Fruit fly (Drosophila melanogaster) whole organism, embryonic: ENCODE data around the gene RpLP1.

Experiments
- ATbp ChIP-seq: fragments of 200-800 bp; sonication (Bioruptor generic); optimal IDR thresholded peaks from 2 replicates; lab custom pipeline; 2017; ENCODE audit warnings: missing biosample characterization, mild to moderate bottlenecking, missing genetic modification characterization, missing genetic modification reagents
- Aef1 ChIP-seq: fragments of 200-800 bp; sonication (Bioruptor generic); IDR thresholded peaks from 3 replicates; pipeline ENCODE4 v1.3.6; 2022; ENCODE audit warnings: missing biosample characterization, missing genetic modification characterization
- Awh ChIP-seq: fragments of 200-800 bp; sonication (Bioruptor generic); IDR thresholded peaks from 2 replicates; pipeline ENCODE4, ENCODE4 v1.3.6; 2022; ENCODE audit warnings: missing biosample characterization, missing genetic modification characterization
- C15 ChIP-seq: fragments of 200-800 bp; sonication (Bioruptor generic); IDR thresholded peaks from 3 replicates; pipeline ENCODE4 v1.3.6; 2022; ENCODE audit warnings: missing biosample characterization, missing genetic modification characterization
- CG10321 ChIP-seq: fragments of 200-800 bp; sonication (Bioruptor generic); IDR thresholded peaks from 2 replicates; pipeline ENCODE4 v1.3.6; 2022; ENCODE audit warnings: missing biosample characterization, missing genetic modification characterization
- CG10565 ChIP-seq: fragments of 200-800 bp; sonication (Bioruptor generic); optimal IDR thresholded peaks from 3 replicates; lab custom pipeline; 2016; ENCODE audit warnings: missing biosample characterization, mild to moderate bottlenecking, missing genetic modification characterization
- CG13894 ChIP-seq: fragments of 200-800 bp; sonication (Bioruptor generic); optimal IDR thresholded peaks from 3 replicates; lab custom pipeline; 2018; ENCODE audit warnings: missing biosample characterization, mild to moderate bottlenecking, missing genetic modification characterization, moderate library complexity
- CG14441 ChIP-seq: fragments of 200-800 bp; sonication (Bioruptor generic); IDR thresholded peaks from 2 replicates; pipeline ENCODE4 v1.3.6; 2022; ENCODE audit warnings: missing biosample characterization, missing genetic modification characterization
- CG1529 ChIP-seq: fragments of 200-800 bp; sonication (Bioruptor generic); optimal IDR thresholded peaks from 3 replicates; lab custom pipeline; 2018; ENCODE audit warnings: missing biosample characterization, missing genetic modification characterization
- CG17186 ChIP-seq: fragments of 200-800 bp; sonication (Bioruptor generic); optimal IDR thresholded peaks from 3 replicates; lab custom pipeline; 2017; ENCODE audit warnings: missing biosample characterization, missing genetic modification reagents, missing genetic modification characterization
- CG2712 ChIP-seq: fragments of 200-800 bp; optimal IDR thresholded peaks from 3 replicates; lab custom pipeline; 2019; ENCODE audit warnings: missing biosample characterization, mild to moderate bottlenecking, missing genetic modification characterization, moderate library complexity
- CG30403 ChIP-seq: fragments of 200-800 bp; sonication (Bioruptor generic); optimal IDR thresholded peaks from 3 replicates; lab custom pipeline; 2016; ENCODE audit warnings: missing biosample characterization, missing genetic modification characterization
- CG31365 ChIP-seq: fragments of 200-800 bp; sonication (Bioruptor generic); optimal IDR thresholded peaks from 2 replicates; lab custom pipeline; 2018; ENCODE audit warnings: missing biosample characterization, mild to moderate bottlenecking, missing genetic modification characterization
- CG4404 ChIP-seq: fragments of 200-800 bp; sonication (Bioruptor generic); IDR thresholded peaks from 2 replicates; pipeline ENCODE4 v1.3.6; 2022; ENCODE audit warnings: missing biosample characterization, missing genetic modification characterization
- CG7745 ChIP-seq: fragments of 200-800 bp; sonication (Bioruptor generic); optimal IDR thresholded peaks from 2 replicates; lab custom pipeline; 2018; ENCODE audit warnings: missing biosample characterization, mild to moderate bottlenecking, missing genetic modification characterization, moderate library complexity
- CG7987 ChIP-seq: fragments of 200-800 bp; sonication (Bioruptor generic); optimal IDR thresholded peaks from 2 replicates; lab custom pipeline; 2018; ENCODE audit warnings: missing biosample characterization, mild to moderate bottlenecking, missing genetic modification characterization, moderate library complexity
- CG8924 ChIP-seq: fragments of 200-800 bp; optimal IDR thresholded peaks from 3 replicates; lab custom pipeline; 2019; ENCODE audit warnings: missing biosample characterization, mild to moderate bottlenecking, missing genetic modification characterization, moderate library complexity
- CG9437 ChIP-seq: fragments of 200-800 bp; sonication (Bioruptor generic); optimal IDR thresholded peaks from 2 replicates; lab custom pipeline; 2018; ENCODE audit warnings: missing biosample characterization, mild to moderate bottlenecking, missing genetic modification characterization
- CG9609 ChIP-seq: fragments of 200-800 bp; sonication (Bioruptor generic); optimal IDR thresholded peaks from 3 replicates; lab custom pipeline; 2016; ENCODE audit warnings: missing biosample characterization, missing genetic modification characterization
- Dref ChIP-seq: fragments of 200-800 bp; sonication (Bioruptor generic); IDR thresholded peaks from 2 replicates; pipeline ENCODE4 v1.3.6; 2022; ENCODE audit warnings: missing biosample characterization, missing genetic modification characterization
- HmgZ ChIP-seq: fragments of 200-800 bp; sonication (Bioruptor generic); optimal IDR thresholded peaks from 2 replicates; lab custom pipeline; 2018; ENCODE audit warnings: missing biosample characterization, mild to moderate bottlenecking, missing genetic modification characterization
- Hr51 ChIP-seq, 2 experiments: fragments of 200-800 bp; sonication (Bioruptor generic); optimal IDR thresholded peaks; 2 replicates in 1 of 2; 3 replicates in 1 of 2; lab custom pipeline; 2016 to 2018; ENCODE audit warnings: missing biosample characterization in 2 of 2, missing genetic modification characterization in 2 of 2, mild to moderate bottlenecking in 1 of 2, moderate library complexity in 1 of 2
- MBD-R2 ChIP-seq: fragments of 200-800 bp; sonication (Bioruptor generic); IDR thresholded peaks from 2 replicates; pipeline ENCODE4 v1.3.6; 2022; ENCODE audit warnings: missing biosample characterization, missing genetic modification characterization
- Mad ChIP-seq: fragments of 200-800 bp; sonication (Bioruptor generic); optimal IDR thresholded peaks from 2 replicates; lab custom pipeline; 2016; ENCODE audit warnings: missing biosample characterization, missing genetic modification characterization
- NfI ChIP-seq: fragments of 200-800 bp; sonication (Bioruptor generic); optimal IDR thresholded peaks from 3 replicates; lab custom pipeline; 2018; ENCODE audit warnings: missing biosample characterization, mild to moderate bottlenecking, missing genetic modification characterization, moderate library complexity
- Opbp ChIP-seq: fragments of 200-800 bp; sonication (Bioruptor generic); IDR thresholded peaks from 3 replicates; pipeline ENCODE4 v1.3.6; 2022; ENCODE audit warnings: missing biosample characterization, missing genetic modification characterization; ENCODE audit not compliant: partially characterized antibody
- Rfx ChIP-seq: fragments of 200-800 bp; sonication (Bioruptor generic); IDR thresholded peaks from 2 replicates; pipeline ENCODE4 v1.3.6; 2022; ENCODE audit warnings: missing biosample characterization, missing genetic modification characterization
- Sin3A ChIP-seq: fragments of >200 bp; optimal IDR thresholded peaks from 2 replicates; lab custom pipeline; 2018
- Ssrp ChIP-seq: fragments of 200-800 bp; sonication (Bioruptor generic); optimal IDR thresholded peaks from 2 replicates; lab custom pipeline; 2018; ENCODE audit warnings: missing biosample characterization, mild to moderate bottlenecking, missing genetic modification characterization, moderate library complexity
- Trl ChIP-seq, 3 experiments: fragments of >200 bp in 2 of 3; fragments of 200-800 bp in 1 of 3; sonication (Bioruptor generic) in 1 of 3; optimal IDR thresholded peaks; 2 replicates in 1 of 3; 3 replicates in 2 of 3; lab custom pipeline; 2016 to 2017; ENCODE audit warnings: missing biosample characterization in 1 of 3, missing genetic modification characterization in 1 of 3
- Vsx1 ChIP-seq: fragments of 200-800 bp; sonication (Bioruptor generic); optimal IDR thresholded peaks from 2 replicates; lab custom pipeline; 2017; ENCODE audit warnings: missing biosample characterization, mild to moderate bottlenecking, missing genetic modification characterization, missing genetic modification reagents
- bsh ChIP-seq, 2 experiments: fragments of 200-800 bp; sonication (Bioruptor generic); optimal IDR thresholded peaks; 2 replicates each; lab custom pipeline; 2017 to 2018; ENCODE audit warnings: mild to moderate bottlenecking in 2 of 2, missing biosample characterization in 2 of 2, missing genetic modification characterization in 2 of 2, moderate library complexity in 1 of 2
- corto ChIP-seq: fragments of 200-800 bp; sonication (Bioruptor generic); optimal IDR thresholded peaks from 2 replicates; lab custom pipeline; 2016; ENCODE audit warnings: missing biosample characterization, mild to moderate bottlenecking, missing genetic modification characterization, moderate library complexity
- dysf ChIP-seq: fragments of 200-800 bp; sonication (Bioruptor generic); IDR thresholded peaks from 3 replicates; pipeline ENCODE4 v1.3.6; 2022; ENCODE audit warnings: missing biosample characterization, missing genetic modification characterization
- gce ChIP-seq: fragments of 200-800 bp; sonication (Bioruptor generic); IDR thresholded peaks from 3 replicates; pipeline ENCODE4 v1.3.6; 2022; ENCODE audit warnings: missing biosample characterization, missing genetic modification characterization
- gcm ChIP-seq: fragments of 200-800 bp; sonication (Bioruptor generic); optimal IDR thresholded peaks from 2 replicates; lab custom pipeline; 2019; ENCODE audit warnings: missing biosample characterization, mild to moderate bottlenecking, missing genetic modification characterization, moderate library complexity
- gfzf ChIP-seq: fragments of 200-800 bp; sonication (Bioruptor generic); optimal IDR thresholded peaks from 2 replicates; lab custom pipeline; 2016; ENCODE audit warnings: missing biosample characterization, mild to moderate bottlenecking, missing genetic modification characterization, moderate library complexity
- grau ChIP-seq: fragments of 200-800 bp; optimal IDR thresholded peaks from 3 replicates; lab custom pipeline; 2019; ENCODE audit warnings: missing biosample characterization, mild to moderate bottlenecking, missing genetic modification characterization, moderate library complexity
- gsb-n ChIP-seq: fragments of 200-800 bp; sonication (Bioruptor generic); optimal IDR thresholded peaks from 3 replicates; lab custom pipeline; 2018; ENCODE audit warnings: missing biosample characterization, mild to moderate bottlenecking, missing genetic modification characterization
- jing ChIP-seq: fragments of 200-800 bp; sonication (Bioruptor generic); optimal IDR thresholded peaks from 2 replicates; lab custom pipeline; 2018; ENCODE audit warnings: missing biosample characterization, mild to moderate bottlenecking, missing genetic modification characterization
- kay ChIP-seq: fragments of 200-800 bp; sonication (Bioruptor generic); optimal IDR thresholded peaks from 2 replicates; lab custom pipeline; 2016; ENCODE audit warnings: missing biosample characterization, missing genetic modification characterization
- maf-S ChIP-seq: fragments of 200-800 bp; sonication (Bioruptor generic); optimal IDR thresholded peaks from 2 replicates; lab custom pipeline; 2016; ENCODE audit warnings: missing biosample characterization, missing genetic modification characterization
- phol ChIP-seq: fragments of 200-800 bp; sonication (Bioruptor generic); optimal IDR thresholded peaks from 3 replicates; lab custom pipeline; 2018; ENCODE audit warnings: missing biosample characterization, mild to moderate bottlenecking, missing genetic modification characterization, moderate library complexity
- run ChIP-seq: fragments of 200-800 bp; sonication (Bioruptor generic); optimal IDR thresholded peaks from 3 replicates; lab custom pipeline; 2018; ENCODE audit warnings: missing biosample characterization, mild to moderate bottlenecking, missing genetic modification characterization
- slp2 ChIP-seq: fragments of 200-800 bp; sonication (Bioruptor generic); optimal IDR thresholded peaks from 2 replicates; lab custom pipeline; 2016; ENCODE audit warnings: missing biosample characterization, missing genetic modification characterization
- sqz ChIP-seq: fragments of 200-800 bp; sonication (Bioruptor generic); optimal IDR thresholded peaks from 3 replicates; lab custom pipeline; 2018; ENCODE audit warnings: missing biosample characterization, mild to moderate bottlenecking, missing genetic modification characterization
- stc ChIP-seq: fragments of 200-800 bp; sonication (Bioruptor generic); IDR thresholded peaks from 2 replicates; pipeline ENCODE4 v1.3.6; 2022; ENCODE audit warnings: missing biosample characterization, missing genetic modification characterization
- sug ChIP-seq: fragments of 200-800 bp; optimal IDR thresholded peaks from 2 replicates; lab custom pipeline; 2019; ENCODE audit warnings: missing biosample characterization, mild to moderate bottlenecking, missing genetic modification characterization, moderate library complexity
- toy ChIP-seq: fragments of 200-800 bp; sonication (Bioruptor generic); IDR thresholded peaks from 2 replicates; pipeline ENCODE4 v1.3.6; 2022; ENCODE audit warnings: missing biosample characterization, missing genetic modification characterization
- unpg ChIP-seq: fragments of 200-800 bp; sonication (Bioruptor generic); optimal IDR thresholded peaks from 3 replicates; lab custom pipeline; 2018; ENCODE audit warnings: missing biosample characterization, mild to moderate bottlenecking, missing genetic modification characterization, moderate library complexity
- usp ChIP-seq: fragments of >200 bp; optimal IDR thresholded peaks from 2 replicates; lab custom pipeline; 2017; ENCODE audit warnings: missing biosample characterization, missing genetic modification characterization
- zen ChIP-seq: fragments of 200-800 bp; sonication (Bioruptor generic); optimal IDR thresholded peaks from 3 replicates; lab custom pipeline; 2018; ENCODE audit warnings: missing biosample characterization, mild to moderate bottlenecking, missing genetic modification characterization, moderate library complexity

RpLP1 gene

dm6 chr2L:469912-470311 is 50.2 kb downstream of the RpLP1 start (continued):
- TF ChIP-seq CG9609 (no peak), Hr51 (GFP tag; optimal IDR thresholded peaks at IDR 0.05; lab: Kevin White, UChicago) (no peak), slp2 (GFP tag; lab: Kevin White, UChicago) (no peak), corto (no peak), CG7987 (GFP tag; lab: Kevin White, UChicago) (no peak), Aef1 (GFP tag; lab: Robert Waterston, UW) (no peak), sqz (no peak), jing (GFP tag; lab: Kevin White, UChicago) (no peak), run (tag; lab: Kevin White, UChicago) (no peak), Sin3A (no peak), Rfx (GFP tag; lab: Robert Waterston, UW) (0 out of 2 replicates have a peak, but pooled peaks have one; percentile 4), sug (tag; lab: Kevin White, UChicago) (no peak), CG13894 (tag; lab: Kevin White, UChicago) (no peak), Dref (GFP tag; lab: Robert Waterston, UW) (no peak), gfzf (GFP tag; lab: Kevin White, UChicago) (no peak), Ssrp (no peak), kay (GFP tag; lab: Kevin White, UChicago) (no peak), CG2712 (peak; percentile 17), Awh (GFP tag; lab: Robert Waterston, UW) (no peak), CG30403 (GFP tag; lab: Kevin White, UChicago) (no peak), CG10565 (no peak), phol (tag; lab: Kevin White, UChicago) (no peak), ATbp (GFP tag; lab: Kevin White, UChicago) (peak; percentile 60), unpg (no peak), grau (no peak), Vsx1 (GFP tag; lab: Kevin White, UChicago) (no peak), CG4404 (GFP tag; lab: Robert Waterston, UW) (no peak), Trl (optimal IDR thresholded peaks at IDR 0.05; lab: Kevin White, UChicago) (no peak), Trl (GFP tag; optimal IDR thresholded peaks at IDR 0.05; lab: Kevin White, UChicago) (no peak), maf-S (GFP tag; lab: Kevin White, UChicago) (no peak), gce (no peak), CG17186 (GFP tag; lab: Kevin White, UChicago) (no peak), CG7745 (tag; lab: Kevin White, UChicago) (no peak), gsb-n (tag; lab: Kevin White, UChicago) (peak; percentile 9), CG9437 (GFP tag; lab: Kevin White, UChicago) (no peak), bsh (GFP tag; optimal IDR thresholded peaks at IDR 0.05; lab: Kevin White, UChicago) (peak in 1 of 2 experiments; percentile 70), toy (GFP tag; lab: Robert Waterston, UW) (no peak), CG10321 (no peak), Opbp (GFP tag; lab: Robert Waterston, UW) (no peak), dysf (GFP tag; lab: Robert Waterston, UW) (no peak), usp (GFP tag; lab: Kevin White, UChicago) (no peak), MBD-R2 (no peak), gcm (peak; percentile 24), zen (tag; lab: Kevin White, UChicago) (no peak), HmgZ (no peak), CG1529 (GFP tag; lab: Kevin White, UChicago) (peak; percentile 35), CG31365 (tag; lab: Kevin White, UChicago) (no peak), stc (GFP tag; lab: Robert Waterston, UW) (peak; percentile 14; the same call in 1 of the 2 replicates), NfI (GFP tag; lab: Kevin White, UChicago) (no peak), CG14441 (GFP tag; lab: Robert Waterston, UW) (no peak), C15 (no peak), Mad (GFP tag; lab: Kevin White, UChicago) (no peak), CG8924 (no peak)
